Worm (Caenorhabditis elegans) whole organism, L2 larva: ENCODE results near the gene Y57A10B.7.

Source experiments
- skn-1 ChIP-seq: sonication (generic microtip); optimal IDR thresholded peaks from 2 replicates; lab custom pipeline; 2017; ENCODE audit warnings: missing biosample characterization, missing genetic modification characterization
- ztf-11 ChIP-seq: sonication (generic microtip); optimal IDR thresholded peaks from 2 replicates; lab custom pipeline; 2017; ENCODE audit warnings: missing biosample characterization, missing genetic modification characterization

ce11 chrII:12414805-12415204, 21.2 kb upstream of the Y57A10B.7 start, which contains the start of gene Y57A10C.11:
- TF ChIP-seq skn-1 (tag; lab: Kevin White, UChicago), result no peak
- no peak for TF ChIP-seq ztf-11 (tag; lab: Kevin White, UChicago)
